Fruit fly (Drosophila melanogaster) whole organism, embryonic: ENCODE measurements around the gene ND-B18.

Source experiments
- Bgb ChIP-seq: fragments of 200-800 bp; sonication (Bioruptor generic); IDR thresholded peaks from 2 replicates; pipeline ENCODE4 v1.3.6; 2022; ENCODE audit warnings: missing biosample characterization, missing genetic modification characterization; ENCODE audit not compliant: partially characterized antibody
- CG10543 ChIP-seq: fragments of 200-800 bp; sonication (Bioruptor generic); optimal IDR thresholded peaks from 3 replicates; lab custom pipeline; 2017; ENCODE audit warnings: missing biosample characterization, mild to moderate bottlenecking, missing genetic modification characterization, moderate library complexity
- CG11398 ChIP-seq: fragments of 200-800 bp; sonication (Bioruptor generic); optimal IDR thresholded peaks from 2 replicates; lab custom pipeline; 2016; ENCODE audit warnings: missing biosample characterization, missing genetic modification characterization
- CG12391 ChIP-seq: fragments of 200-800 bp; sonication (Bioruptor generic); optimal IDR thresholded peaks from 3 replicates; lab custom pipeline; 2018; ENCODE audit warnings: missing biosample characterization, mild to moderate bottlenecking, missing genetic modification characterization, moderate library complexity
- CG12769 ChIP-seq: fragments of 200-800 bp; sonication (Bioruptor generic); optimal IDR thresholded peaks from 2 replicates; lab custom pipeline; 2019; ENCODE audit warnings: missing biosample characterization, mild to moderate bottlenecking, missing genetic modification characterization, moderate library complexity
- CG14050 ChIP-seq: fragments of 200-800 bp; sonication (Bioruptor generic); IDR thresholded peaks from 3 replicates; pipeline ENCODE4 v1.3.6; 2022; ENCODE audit warnings: missing biosample characterization, missing genetic modification characterization
- CG15269 ChIP-seq: fragments of 200-800 bp; sonication (Bioruptor generic); optimal IDR thresholded peaks from 2 replicates; lab custom pipeline; 2018; ENCODE audit warnings: missing biosample characterization, mild to moderate bottlenecking, missing genetic modification characterization, moderate library complexity
- CG1529 ChIP-seq: fragments of 200-800 bp; sonication (Bioruptor generic); optimal IDR thresholded peaks from 3 replicates; lab custom pipeline; 2018; ENCODE audit warnings: missing biosample characterization, missing genetic modification characterization
- CG15514 ChIP-seq: fragments of 200-800 bp; sonication (Bioruptor generic); optimal IDR thresholded peaks from 3 replicates; lab custom pipeline; 2017; ENCODE audit warnings: missing biosample characterization, missing genetic modification characterization, mild to moderate bottlenecking, moderate library complexity, missing genetic modification reagents
- CG15696 ChIP-seq: fragments of 200-800 bp; sonication (Bioruptor generic); optimal IDR thresholded peaks from 2 replicates; lab custom pipeline; 2019; ENCODE audit warnings: missing biosample characterization, mild to moderate bottlenecking, missing genetic modification characterization, moderate library complexity
- CG1832 ChIP-seq: fragments of 200-800 bp; sonication (Bioruptor generic); optimal IDR thresholded peaks from 2 replicates; lab custom pipeline; 2017; ENCODE audit warnings: missing biosample characterization, mild to moderate bottlenecking, missing genetic modification characterization, inconsistent platforms
- CG2202 ChIP-seq: fragments of 200-800 bp; sonication (Bioruptor generic); optimal IDR thresholded peaks from 2 replicates; lab custom pipeline; 2018; ENCODE audit warnings: missing biosample characterization, mild to moderate bottlenecking, missing genetic modification characterization
- CG2889 ChIP-seq: fragments of 200-800 bp; sonication (Bioruptor generic); IDR thresholded peaks from 3 replicates; pipeline ENCODE4 v1.3.6; 2022; ENCODE audit warnings: missing biosample characterization, missing genetic modification characterization
- CG31224 ChIP-seq: fragments of 200-800 bp; sonication (Bioruptor generic); IDR thresholded peaks from 2 replicates; pipeline ENCODE4 v1.3.6; 2022; ENCODE audit warnings: missing biosample characterization, missing genetic modification characterization
- CG34422 ChIP-seq: fragments of 200-800 bp; sonication (Bioruptor generic); IDR thresholded peaks from 3 replicates; pipeline ENCODE4 v1.3.6; 2022; ENCODE audit warnings: missing biosample characterization, missing genetic modification characterization
- CG5180 ChIP-seq: fragments of 200-800 bp; sonication (Bioruptor generic); optimal IDR thresholded peaks from 3 replicates; lab custom pipeline; 2017; ENCODE audit warnings: missing biosample characterization, missing genetic modification characterization, mild to moderate bottlenecking, moderate library complexity, missing genetic modification reagents
- CG7357 ChIP-seq: fragments of 200-800 bp; sonication (Bioruptor generic); IDR thresholded peaks from 3 replicates; pipeline ENCODE4 v1.3.6; 2022; ENCODE audit warnings: missing biosample characterization, missing genetic modification characterization
- CG7372 ChIP-seq: fragments of 200-800 bp; sonication (Bioruptor generic); IDR thresholded peaks from 2 replicates; pipeline ENCODE4 v1.3.6; 2022; ENCODE audit warnings: missing biosample characterization, missing genetic modification characterization
- CG8359 ChIP-seq: fragments of 200-800 bp; sonication (Bioruptor generic); optimal IDR thresholded peaks from 2 replicates; lab custom pipeline; 2017; ENCODE audit warnings: missing biosample characterization, mild to moderate bottlenecking, missing genetic modification characterization, borderline replicate concordance
- CG9817 ChIP-seq: fragments of 200-800 bp; sonication (Bioruptor generic); optimal IDR thresholded peaks from 2 replicates; lab custom pipeline; 2018; ENCODE audit warnings: missing biosample characterization, mild to moderate bottlenecking, missing genetic modification characterization, moderate library complexity
- CoRest ChIP-seq: fragments of 200-800 bp; sonication (Bioruptor generic); optimal IDR thresholded peaks from 3 replicates; lab custom pipeline; 2018; ENCODE audit warnings: missing biosample characterization, mild to moderate bottlenecking, missing genetic modification characterization, moderate library complexity
- HLHmδ ChIP-seq: fragments of 200-800 bp; sonication (Bioruptor generic); optimal IDR thresholded peaks from 2 replicates; lab custom pipeline; 2018; ENCODE audit warnings: missing biosample characterization, mild to moderate bottlenecking, missing genetic modification characterization, moderate library complexity
- Hr3 ChIP-seq: fragments of 200-800 bp; sonication (Bioruptor generic); optimal IDR thresholded peaks from 3 replicates; lab custom pipeline; 2016; ENCODE audit warnings: missing biosample characterization, missing genetic modification characterization
- Hr78 ChIP-seq, 2 experiments: fragments of 200-800 bp in 1 of 2; fragments of >200 bp in 1 of 2; sonication (Bioruptor generic) in 1 of 2; optimal IDR thresholded peaks; 2 replicates each; lab custom pipeline; 2017 to 2019; ENCODE audit warnings: missing biosample characterization in 2 of 2, missing genetic modification characterization in 2 of 2, mild to moderate bottlenecking in 1 of 2, moderate library complexity in 1 of 2
- Mad ChIP-seq: fragments of 200-800 bp; sonication (Bioruptor generic); optimal IDR thresholded peaks from 2 replicates; lab custom pipeline; 2016; ENCODE audit warnings: missing biosample characterization, missing genetic modification characterization
- Max ChIP-seq: fragments of 200-800 bp; sonication (Bioruptor generic); optimal IDR thresholded peaks from 2 replicates; lab custom pipeline; 2016; ENCODE audit warnings: missing biosample characterization, mild to moderate bottlenecking, missing genetic modification characterization
- Med ChIP-seq: fragments of 200-800 bp; sonication (Bioruptor generic); peaks from one replicate; lab custom pipeline; 2016; ENCODE audit warnings: missing biosample characterization, missing genetic modification characterization, mild to moderate bottlenecking, inconsistent platforms, moderate library complexity
- Mrtf ChIP-seq: fragments of 200-800 bp; sonication (Bioruptor generic); IDR thresholded peaks from 3 replicates; pipeline ENCODE4 v1.3.6; 2022; ENCODE audit warnings: missing biosample characterization, missing genetic modification characterization
- Oaz ChIP-seq: fragments of 200-800 bp; sonication (Bioruptor generic); IDR thresholded peaks from 2 replicates; pipeline ENCODE4 v1.3.6; 2022; ENCODE audit warnings: missing biosample characterization, missing genetic modification characterization
- Xbp1 ChIP-seq: fragments of 200-800 bp; sonication (Bioruptor generic); optimal IDR thresholded peaks from 3 replicates; lab custom pipeline; 2016; ENCODE audit warnings: missing biosample characterization, mild to moderate bottlenecking, missing genetic modification characterization
- amos ChIP-seq: fragments of 200-800 bp; sonication (Bioruptor generic); IDR thresholded peaks from 2 replicates; pipeline ENCODE4 v1.3.6; 2022; ENCODE audit warnings: missing biosample characterization, missing genetic modification characterization; ENCODE audit not compliant: partially characterized antibody
- ase ChIP-seq: fragments of 200-800 bp; sonication (Bioruptor generic); IDR thresholded peaks from 3 replicates; pipeline ENCODE4 v1.3.6; 2022; ENCODE audit warnings: missing biosample characterization, missing genetic modification characterization
- ash1 ChIP-seq: fragments of 200-800 bp; sonication (Bioruptor generic); optimal IDR thresholded peaks from 2 replicates; lab custom pipeline; 2018; ENCODE audit warnings: missing biosample characterization, mild to moderate bottlenecking, missing genetic modification characterization
- cato ChIP-seq: fragments of 200-800 bp; sonication (Bioruptor generic); optimal IDR thresholded peaks from 2 replicates; lab custom pipeline; 2016; ENCODE audit warnings: missing biosample characterization, missing genetic modification characterization, borderline replicate concordance
- dimm ChIP-seq: fragments of 200-800 bp; sonication (Bioruptor generic); IDR thresholded peaks from 2 replicates; pipeline ENCODE4 v1.3.6; 2022; ENCODE audit warnings: missing biosample characterization, missing genetic modification characterization
- gem ChIP-seq: fragments of 200-800 bp; sonication (Bioruptor generic); optimal IDR thresholded peaks from 2 replicates; lab custom pipeline; 2019; ENCODE audit warnings: missing biosample characterization, mild to moderate bottlenecking, missing genetic modification characterization, moderate library complexity
- lbe ChIP-seq: fragments of 200-800 bp; sonication (Bioruptor generic); optimal IDR thresholded peaks from 2 replicates; lab custom pipeline; 2016; ENCODE audit warnings: missing biosample characterization, mild to moderate bottlenecking, missing genetic modification characterization
- nerfin-1 ChIP-seq: fragments of 200-800 bp; sonication (Bioruptor generic); optimal IDR thresholded peaks from 3 replicates; lab custom pipeline; 2019; ENCODE audit warnings: missing biosample characterization, mild to moderate bottlenecking, missing genetic modification characterization, moderate library complexity
- pzg ChIP-seq: fragments of 200-800 bp; sonication (Bioruptor generic); optimal IDR thresholded peaks from 3 replicates; lab custom pipeline; 2018; ENCODE audit warnings: missing biosample characterization, mild to moderate bottlenecking, missing genetic modification characterization, moderate library complexity
- repo ChIP-seq: fragments of 200-800 bp; sonication (Bioruptor generic); optimal IDR thresholded peaks from 2 replicates; lab custom pipeline; 2016; ENCODE audit warnings: missing biosample characterization, missing genetic modification characterization
- shn ChIP-seq: fragments of 200-800 bp; sonication (Bioruptor generic); optimal IDR thresholded peaks from 3 replicates; lab custom pipeline; 2016; ENCODE audit warnings: missing biosample characterization, missing genetic modification characterization
- sisA ChIP-seq: fragments of 200-800 bp; sonication (Bioruptor generic); IDR thresholded peaks from 2 replicates; pipeline ENCODE4 v1.3.6; 2022; ENCODE audit warnings: missing biosample characterization, missing genetic modification characterization
- sna ChIP-seq: fragments of 200-800 bp; sonication (Bioruptor generic); IDR thresholded peaks from 2 replicates; pipeline ENCODE4 v1.3.6; 2022; ENCODE audit warnings: missing biosample characterization, missing genetic modification characterization; ENCODE audit not compliant: partially characterized antibody
- sr ChIP-seq: fragments of 200-800 bp; sonication (Bioruptor generic); IDR thresholded peaks from 3 replicates; pipeline ENCODE4 v1.3.6; 2022; ENCODE audit warnings: missing biosample characterization, missing genetic modification characterization
- tio ChIP-seq: fragments of 200-800 bp; sonication (Bioruptor generic); optimal IDR thresholded peaks from 2 replicates; lab custom pipeline; 2017; ENCODE audit warnings: missing biosample characterization, missing genetic modification characterization, inconsistent platforms
- tll ChIP-seq, 2 experiments: fragments of 200-800 bp in 1 of 2; fragments of >200 bp in 1 of 2; sonication (Bioruptor generic) in 1 of 2; optimal IDR thresholded peaks; 2 replicates each; lab custom pipeline; 2017 to 2019; ENCODE audit warnings: missing biosample characterization in 2 of 2, missing genetic modification characterization in 2 of 2, mild to moderate bottlenecking in 1 of 2, moderate library complexity in 1 of 2
- toy ChIP-seq: fragments of 200-800 bp; sonication (Bioruptor generic); IDR thresholded peaks from 2 replicates; pipeline ENCODE4 v1.3.6; 2022; ENCODE audit warnings: missing biosample characterization, missing genetic modification characterization

Gene ND-B18

dm6 chrX:15085777-15086510 lies 22.4 kb downstream of the ND-B18 start, which contains the start of the genes CG15027 and Dbct (continued):
- peak; percentile 69 for TF ChIP-seq Xbp1 (GFP tag; lab: Kevin White, UChicago)
- no peak for TF ChIP-seq Hr78 (GFP tag; optimal IDR thresholded peaks at IDR 0.05; lab: Kevin White, UChicago)
- peak; percentile 55 for TF ChIP-seq Hr3 (GFP tag; lab: Kevin White, UChicago)
- TF ChIP-seq tll (GFP tag; optimal IDR thresholded peaks at IDR 0.05; lab: Kevin White, UChicago), result no peak
- TF ChIP-seq sna (GFP tag; lab: Robert Waterston, UW), result peak; percentile 80
- peak; percentile 65 for TF ChIP-seq CG15269 (tag; lab: Kevin White, UChicago)
- TF ChIP-seq CG1832 (GFP tag; lab: Kevin White, UChicago), result peak; percentile 69
- peak; percentile 74 for TF ChIP-seq CG15696
- no peak for TF ChIP-seq CG8359
- no peak for TF ChIP-seq HLHmδ
- peak; percentile 74 for TF ChIP-seq CG9817
- TF ChIP-seq Bgb (GFP tag; lab: Robert Waterston, UW), result peak; percentile 40; the same call in 1 of the 2 replicates
- peak; percentile 59; the same call in 2 of the 3 replicates for TF ChIP-seq ase (GFP tag; lab: Robert Waterston, UW)
- 0 out of 3 replicates have a peak, but pooled peaks have one; percentile 35 for TF ChIP-seq CG7357 (GFP tag; lab: Robert Waterston, UW)
- peak; percentile 58 for TF ChIP-seq CG34422 (GFP tag; lab: Robert Waterston, UW)
- peak; percentile 11; the same call in 1 of the 2 replicates for TF ChIP-seq Oaz (GFP tag; lab: Robert Waterston, UW)
- peak; percentile 33 for TF ChIP-seq CG15514 (GFP tag; lab: Kevin White, UChicago)
- peak; percentile 24 for TF ChIP-seq tio (GFP tag; lab: Kevin White, UChicago)
- no peak for TF ChIP-seq ash1 (GFP tag; lab: Kevin White, UChicago)
- TF ChIP-seq CG12769 (tag; lab: Kevin White, UChicago), result peak; percentile 23
- TF ChIP-seq gem (tag; lab: Kevin White, UChicago), result peak; percentile 82
- TF ChIP-seq CG31224 (GFP tag; lab: Robert Waterston, UW), result peak; percentile 62
- peak; percentile 24 for TF ChIP-seq CG1529 (GFP tag; lab: Kevin White, UChicago)
- peak; percentile 74 for TF ChIP-seq CG7372 (GFP tag; lab: Robert Waterston, UW)
- peak; percentile 22; the same call in 1 of the 3 replicates for TF ChIP-seq CG14050
- TF ChIP-seq shn (GFP tag; lab: Kevin White, UChicago), result no peak
- no peak for TF ChIP-seq dimm (GFP tag; lab: Robert Waterston, UW)
- TF ChIP-seq amos, result peak; percentile 54
- peak; percentile 69 for TF ChIP-seq Med
- peak; percentile 79 for TF ChIP-seq CG10543 (GFP tag; lab: Kevin White, UChicago)
- peak; percentile 83 for TF ChIP-seq CG12391 (tag; lab: Kevin White, UChicago)
- TF ChIP-seq CG5180 (GFP tag; lab: Kevin White, UChicago), result peak; percentile 28
- peak; percentile 30 for TF ChIP-seq Mad (GFP tag; lab: Kevin White, UChicago)
- TF ChIP-seq CG2889 (GFP tag; lab: Robert Waterston, UW), result 0 out of 3 replicates have a peak, but pooled peaks have one; percentile 21
- peak; percentile 80 for TF ChIP-seq lbe (GFP tag; lab: Kevin White, UChicago)
- TF ChIP-seq sisA (GFP tag; lab: Robert Waterston, UW), result peak; percentile 72
- peak; percentile 2 for TF ChIP-seq cato
- TF ChIP-seq CG2202 (tag; lab: Kevin White, UChicago), result peak; percentile 33
- TF ChIP-seq repo (GFP tag; lab: Kevin White, UChicago), result no peak
- no peak for TF ChIP-seq CG11398
- 0 out of 3 replicates have a peak, but pooled peaks have one; percentile 5 for TF ChIP-seq Mrtf (GFP tag; lab: Robert Waterston, UW)
- peak; percentile 40 for TF ChIP-seq nerfin-1 (tag; lab: Kevin White, UChicago)
- peak; percentile 76 for TF ChIP-seq CoRest
- TF ChIP-seq Max (GFP tag; lab: Kevin White, UChicago), result peak; percentile 83
- no peak for TF ChIP-seq sr (GFP tag; lab: Robert Waterston, UW)
- TF ChIP-seq pzg (GFP tag; lab: Kevin White, UChicago), result peak; percentile 34
- 0 out of 2 replicates have a peak, but pooled peaks have one; percentile 15 for TF ChIP-seq toy (GFP tag; lab: Robert Waterston, UW)
